Worm (Caenorhabditis elegans) whole organism, early embryonic: ENCODE results near the gene srj-13.

Source experiments
- B0310.2 ChIP-seq: sonication (generic microtip); optimal IDR thresholded peaks from 2 replicates; lab custom pipeline; 2016; ENCODE audit warnings: mild to moderate bottlenecking, missing genetic modification characterization, missing compliant biosample characterization
- F13C5.2 ChIP-seq: sonication (generic microtip); optimal IDR thresholded peaks from 2 replicates; lab custom pipeline; 2017; ENCODE audit warnings: mild to moderate bottlenecking, missing genetic modification characterization, inconsistent platforms, missing compliant biosample characterization
- aly-1 ChIP-seq: sonication (generic microtip); optimal IDR thresholded peaks from 2 replicates; lab custom pipeline; 2016; ENCODE audit warnings: missing genetic modification characterization, missing compliant biosample characterization
- ama-1 ChIP-seq: fragments of 150-350 bp; optimal IDR thresholded peaks from 2 replicates; lab custom pipeline; 2014
- ceh-13 ChIP-seq: fragments of 200-800 bp; sonication (Bioruptor generic); optimal IDR thresholded peaks from 2 replicates; lab custom pipeline; 2018; ENCODE audit warnings: mild to moderate bottlenecking, missing genetic modification characterization, missing compliant biosample characterization
- ceh-36 ChIP-seq: sonication (generic microtip); optimal IDR thresholded peaks from 2 replicates; lab custom pipeline; 2016; ENCODE audit warnings: missing genetic modification characterization, inconsistent platforms, missing compliant biosample characterization
- ets-7 ChIP-seq: sonication (generic microtip); optimal IDR thresholded peaks from 2 replicates; lab custom pipeline; 2016; ENCODE audit warnings: missing genotype, missing genetic modification characterization, missing compliant biosample characterization
- hmbx-1 ChIP-seq: sonication (generic microtip); optimal IDR thresholded peaks from 2 replicates; lab custom pipeline; 2016; ENCODE audit warnings: mild to moderate bottlenecking, missing genetic modification characterization, missing compliant biosample characterization
- hmg-4 ChIP-seq: fragments of 200-800 bp; sonication (Bioruptor generic); optimal IDR thresholded peaks from 2 replicates; lab custom pipeline; 2018; ENCODE audit warnings: mild to moderate bottlenecking, missing genetic modification characterization, missing compliant biosample characterization
- sea-1 ChIP-seq: fragments of 200-800 bp; sonication (Bioruptor generic); conservative IDR thresholded peaks from 2 replicates; pipeline ENCODE4 v1.3.6; 2022; ENCODE audit warnings: missing genetic modification characterization, missing compliant biosample characterization
- tra-4 ChIP-seq: sonication (generic microtip); optimal IDR thresholded peaks from 2 replicates; lab custom pipeline; 2017; ENCODE audit warnings: missing genetic modification characterization, missing compliant biosample characterization

- no peak for TF ChIP-seq ceh-36 (tag; lab: Kevin White, UChicago)
- no peak for TF ChIP-seq ama-1 (lab: Kevin White, UChicago)
- TF ChIP-seq F13C5.2 (tag; lab: Kevin White, UChicago) = no peak
- TF ChIP-seq aly-1 (tag; lab: Kevin White, UChicago) = no peak
- TF ChIP-seq tra-4 (tag; lab: Kevin White, UChicago) = no peak
- TF ChIP-seq ceh-13 (GFP tag; lab: Kevin White, UChicago) = no peak
- no peak for TF ChIP-seq hmg-4 (GFP tag; lab: Kevin White, UChicago)
- TF ChIP-seq hmbx-1 (tag; lab: Kevin White, UChicago) = no peak
- no peak for TF ChIP-seq sea-1 (GFP tag; lab: Robert Waterston, UW)
- TF ChIP-seq B0310.2 (tag; lab: Kevin White, UChicago) = no peak
- no peak for TF ChIP-seq ets-7 (tag; lab: Kevin White, UChicago)
These were observed 3.3 kb upstream of the srj-13 start, which contains the start of gene gst-41 for ce11 chrV:7399202-7399601.
